Fruit fly (Drosophila melanogaster) whole organism, embryonic: ENCODE measurements around the gene Mpcp2.

Experiments
- Bdp1 ChIP-seq: fragments of 200-800 bp; sonication (Bioruptor generic); optimal IDR thresholded peaks from 3 replicates; lab custom pipeline; 2016; ENCODE audit warnings: missing biosample characterization, missing genetic modification characterization
- Bgb ChIP-seq: fragments of 200-800 bp; sonication (Bioruptor generic); IDR thresholded peaks from 2 replicates; pipeline ENCODE4 v1.3.6; 2022; ENCODE audit warnings: missing biosample characterization, missing genetic modification characterization; ENCODE audit not compliant: partially characterized antibody
- CG10462 ChIP-seq: fragments of 200-800 bp; sonication (Bioruptor generic); optimal IDR thresholded peaks from 2 replicates; lab custom pipeline; 2016; ENCODE audit warnings: missing biosample characterization, missing genetic modification characterization
- CG11085 ChIP-seq: fragments of 200-800 bp; sonication (Bioruptor generic); IDR thresholded peaks from 2 replicates; pipeline ENCODE4 v1.3.6; 2022; ENCODE audit warnings: missing biosample characterization, missing genetic modification characterization
- CG11093 ChIP-seq: fragments of 200-800 bp; sonication (Bioruptor generic); IDR thresholded peaks from 3 replicates; pipeline ENCODE4 v1.3.6; 2022; ENCODE audit warnings: missing biosample characterization, missing genetic modification characterization
- CG12104 ChIP-seq: fragments of 200-800 bp; sonication (Bioruptor generic); optimal IDR thresholded peaks from 3 replicates; lab custom pipeline; 2016; ENCODE audit warnings: missing biosample characterization, missing genetic modification characterization
- CG12659 ChIP-seq: fragments of 200-800 bp; sonication (Bioruptor generic); optimal IDR thresholded peaks from 3 replicates; lab custom pipeline; 2017; ENCODE audit warnings: mild to moderate bottlenecking, missing biosample characterization, missing genetic modification reagents, missing genetic modification characterization
- CG13424 ChIP-seq: fragments of 200-800 bp; sonication (Bioruptor generic); optimal IDR thresholded peaks from 2 replicates; lab custom pipeline; 2019; ENCODE audit warnings: missing biosample characterization, mild to moderate bottlenecking, missing genetic modification characterization, moderate library complexity
- CG15696 ChIP-seq: fragments of 200-800 bp; sonication (Bioruptor generic); optimal IDR thresholded peaks from 2 replicates; lab custom pipeline; 2019; ENCODE audit warnings: missing biosample characterization, mild to moderate bottlenecking, missing genetic modification characterization, moderate library complexity
- CG1647 ChIP-seq: fragments of 200-800 bp; sonication (Bioruptor generic); optimal IDR thresholded peaks from 3 replicates; lab custom pipeline; 2016; ENCODE audit warnings: missing biosample characterization, missing genetic modification characterization
- CG17912 ChIP-seq: fragments of 200-800 bp; sonication (Bioruptor generic); optimal IDR thresholded peaks from 2 replicates; lab custom pipeline; 2018; ENCODE audit warnings: missing biosample characterization, mild to moderate bottlenecking, missing genetic modification characterization
- CG18011 ChIP-seq: fragments of 200-800 bp; sonication (Bioruptor generic); optimal IDR thresholded peaks from 2 replicates; lab custom pipeline; 2017; ENCODE audit warnings: missing biosample characterization, missing genetic modification characterization, mild to moderate bottlenecking, moderate library complexity, missing genotype
- CG30431 ChIP-seq: fragments of 200-800 bp; sonication (Bioruptor generic); optimal IDR thresholded peaks from 2 replicates; lab custom pipeline; 2017; ENCODE audit warnings: missing biosample characterization, missing genetic modification characterization
- CG31441 ChIP-seq: fragments of 200-800 bp; sonication (Bioruptor generic); IDR thresholded peaks from 2 replicates; pipeline ENCODE4 v1.3.6; 2022; ENCODE audit warnings: missing biosample characterization, missing genetic modification characterization
- CG32772 ChIP-seq: fragments of 200-800 bp; sonication (Bioruptor generic); IDR thresholded peaks from 2 replicates; pipeline ENCODE4 v1.3.6; 2022; ENCODE audit warnings: missing biosample characterization, missing genetic modification characterization
- CG3726 ChIP-seq: fragments of 200-800 bp; sonication (Bioruptor generic); IDR thresholded peaks from 3 replicates; pipeline ENCODE4, ENCODE4 v1.3.6; 2022; ENCODE audit warnings: missing biosample characterization, missing genetic modification characterization
- CG3995 ChIP-seq: fragments of 200-800 bp; sonication (Bioruptor generic); optimal IDR thresholded peaks from 3 replicates; lab custom pipeline; 2016; ENCODE audit warnings: missing biosample characterization, missing genetic modification characterization
- CG6791 ChIP-seq: fragments of 200-800 bp; sonication (Bioruptor generic); IDR thresholded peaks from 3 replicates; pipeline ENCODE4 v1.3.6; 2022; ENCODE audit warnings: missing biosample characterization, missing genetic modification characterization; ENCODE audit not compliant: partially characterized antibody
- CG8478 ChIP-seq: fragments of >200 bp; optimal IDR thresholded peaks from 2 replicates; lab custom pipeline; 2018
- CG8944 ChIP-seq: fragments of 200-800 bp; sonication (Bioruptor generic); optimal IDR thresholded peaks from 3 replicates; lab custom pipeline; 2016; ENCODE audit warnings: missing biosample characterization, missing genetic modification characterization
- Camta ChIP-seq: fragments of 200-800 bp; sonication (Bioruptor generic); optimal IDR thresholded peaks from 2 replicates; lab custom pipeline; 2016; ENCODE audit warnings: missing biosample characterization, missing genetic modification characterization
- H2.0 ChIP-seq: fragments of 200-800 bp; sonication (Bioruptor generic); IDR thresholded peaks from 2 replicates; pipeline ENCODE4 v1.3.6; 2022; ENCODE audit warnings: missing biosample characterization, missing genetic modification characterization
- HLHmδ ChIP-seq: fragments of 200-800 bp; sonication (Bioruptor generic); optimal IDR thresholded peaks from 2 replicates; lab custom pipeline; 2018; ENCODE audit warnings: missing biosample characterization, mild to moderate bottlenecking, missing genetic modification characterization, moderate library complexity
- Lim3 ChIP-seq: fragments of 200-800 bp; sonication (Bioruptor generic); IDR thresholded peaks from 2 replicates; pipeline ENCODE4 v1.3.6; 2022; ENCODE audit warnings: missing biosample characterization, missing genetic modification characterization
- Mrtf ChIP-seq: fragments of 200-800 bp; sonication (Bioruptor generic); IDR thresholded peaks from 3 replicates; pipeline ENCODE4 v1.3.6; 2022; ENCODE audit warnings: missing biosample characterization, missing genetic modification characterization
- NC2β ChIP-seq: fragments of 200-800 bp; sonication (Bioruptor generic); optimal IDR thresholded peaks from 2 replicates; lab custom pipeline; 2016; ENCODE audit warnings: missing biosample characterization, missing genetic modification characterization
- Pdp1 ChIP-seq, 2 experiments: fragments of 200-800 bp; sonication (Bioruptor generic); optimal IDR thresholded peaks; 3 replicates each; lab custom pipeline; 2016; ENCODE audit warnings: missing biosample characterization in 2 of 2, missing genetic modification characterization in 2 of 2, mild to moderate bottlenecking in 1 of 2, moderate library complexity in 1 of 2
- Ravus ChIP-seq: fragments of 200-800 bp; sonication (Bioruptor generic); IDR thresholded peaks from 2 replicates; pipeline ENCODE4 v1.3.6; 2022; ENCODE audit warnings: missing biosample characterization, missing genetic modification characterization
- abd-A ChIP-seq: fragments of 200-800 bp; sonication (Bioruptor generic); optimal IDR thresholded peaks from 3 replicates; lab custom pipeline; 2019; ENCODE audit warnings: missing biosample characterization, mild to moderate bottlenecking, missing genetic modification characterization, moderate library complexity
- cato ChIP-seq: fragments of 200-800 bp; sonication (Bioruptor generic); optimal IDR thresholded peaks from 2 replicates; lab custom pipeline; 2016; ENCODE audit warnings: missing biosample characterization, missing genetic modification characterization, borderline replicate concordance
- corto ChIP-seq: fragments of 200-800 bp; sonication (Bioruptor generic); optimal IDR thresholded peaks from 2 replicates; lab custom pipeline; 2016; ENCODE audit warnings: missing biosample characterization, mild to moderate bottlenecking, missing genetic modification characterization, moderate library complexity
- fd3F ChIP-seq: fragments of 200-800 bp; sonication (Bioruptor generic); optimal IDR thresholded peaks from 2 replicates; lab custom pipeline; 2018; ENCODE audit warnings: missing biosample characterization, mild to moderate bottlenecking, missing genetic modification characterization, moderate library complexity
- gem ChIP-seq: fragments of 200-800 bp; sonication (Bioruptor generic); optimal IDR thresholded peaks from 2 replicates; lab custom pipeline; 2019; ENCODE audit warnings: missing biosample characterization, mild to moderate bottlenecking, missing genetic modification characterization, moderate library complexity
- knrl ChIP-seq: fragments of 200-800 bp; sonication (Bioruptor generic); IDR thresholded peaks from 3 replicates; pipeline ENCODE4 v1.3.6; 2022; ENCODE audit warnings: missing biosample characterization, missing genetic modification characterization; ENCODE audit not compliant: partially characterized antibody
- lab ChIP-seq: fragments of 200-800 bp; sonication (Bioruptor generic); optimal IDR thresholded peaks from 3 replicates; lab custom pipeline; 2017; ENCODE audit warnings: missing biosample characterization, missing genetic modification characterization, mild to moderate bottlenecking, moderate library complexity, missing genetic modification reagents
- mirr ChIP-seq: fragments of 200-800 bp; sonication (Bioruptor generic); optimal IDR thresholded peaks from 3 replicates; lab custom pipeline; 2018; ENCODE audit warnings: missing biosample characterization, mild to moderate bottlenecking, missing genetic modification characterization
- mld ChIP-seq: fragments of 200-800 bp; sonication (Bioruptor generic); IDR thresholded peaks from 3 replicates; pipeline ENCODE4 v1.3.6; 2022; ENCODE audit warnings: missing biosample characterization, missing genetic modification characterization; ENCODE audit not compliant: partially characterized antibody
- ranshi ChIP-seq: fragments of 200-800 bp; sonication (Bioruptor generic); IDR thresholded peaks from 2 replicates; pipeline ENCODE4 v1.3.6; 2022; ENCODE audit warnings: missing biosample characterization, missing genetic modification characterization
- repo ChIP-seq: fragments of 200-800 bp; sonication (Bioruptor generic); optimal IDR thresholded peaks from 2 replicates; lab custom pipeline; 2016; ENCODE audit warnings: missing biosample characterization, missing genetic modification characterization
- sens ChIP-seq: fragments of 200-800 bp; sonication (Bioruptor generic); peaks from one replicate; lab custom pipeline; 2016; ENCODE audit warnings: missing biosample characterization, missing genetic modification characterization
- sima ChIP-seq: fragments of 200-800 bp; sonication (Bioruptor generic); optimal IDR thresholded peaks from 2 replicates; lab custom pipeline; 2016; ENCODE audit warnings: missing biosample characterization, missing genetic modification characterization
- sisA ChIP-seq: fragments of 200-800 bp; sonication (Bioruptor generic); IDR thresholded peaks from 2 replicates; pipeline ENCODE4 v1.3.6; 2022; ENCODE audit warnings: missing biosample characterization, missing genetic modification characterization
- tgo ChIP-seq: fragments of 200-800 bp; sonication (Bioruptor generic); IDR thresholded peaks from 3 replicates; pipeline ENCODE4 v1.3.6; 2022; ENCODE audit warnings: missing biosample characterization, missing genetic modification characterization
- tio ChIP-seq: fragments of 200-800 bp; sonication (Bioruptor generic); optimal IDR thresholded peaks from 2 replicates; lab custom pipeline; 2017; ENCODE audit warnings: missing biosample characterization, missing genetic modification characterization, inconsistent platforms
- tna ChIP-seq: fragments of 200-800 bp; sonication (Bioruptor generic); IDR thresholded peaks from 2 replicates; pipeline ENCODE4 v1.3.6; 2022; ENCODE audit warnings: missing biosample characterization, missing genetic modification characterization; ENCODE audit not compliant: partially characterized antibody
- unc-4 ChIP-seq: fragments of 200-800 bp; sonication (Bioruptor generic); IDR thresholded peaks from 2 replicates; pipeline ENCODE4 v1.3.6; 2022; ENCODE audit warnings: missing biosample characterization, missing genetic modification characterization; ENCODE audit not compliant: partially characterized antibody
- vvl ChIP-seq: fragments of 200-800 bp; sonication (Bioruptor generic); IDR thresholded peaks from 2 replicates; pipeline ENCODE4 v1.3.6; 2022; ENCODE audit warnings: missing biosample characterization, missing genetic modification characterization
- zen2 ChIP-seq: fragments of 200-800 bp; sonication (Bioruptor generic); IDR thresholded peaks from 3 replicates; pipeline ENCODE4 v1.3.6; 2022; ENCODE audit warnings: missing biosample characterization, missing genetic modification characterization; ENCODE audit not compliant: partially characterized antibody
- zfh1 ChIP-seq: fragments of 200-800 bp; sonication (Bioruptor generic); IDR thresholded peaks from 3 replicates; pipeline ENCODE4 v1.3.6; 2022; ENCODE audit warnings: missing biosample characterization, missing genetic modification characterization
- zfh2 ChIP-seq: fragments of 200-800 bp; sonication (Bioruptor generic); optimal IDR thresholded peaks from 2 replicates; lab custom pipeline; 2016; ENCODE audit warnings: missing biosample characterization, missing genetic modification characterization

The Mpcp2 gene

DNA sequence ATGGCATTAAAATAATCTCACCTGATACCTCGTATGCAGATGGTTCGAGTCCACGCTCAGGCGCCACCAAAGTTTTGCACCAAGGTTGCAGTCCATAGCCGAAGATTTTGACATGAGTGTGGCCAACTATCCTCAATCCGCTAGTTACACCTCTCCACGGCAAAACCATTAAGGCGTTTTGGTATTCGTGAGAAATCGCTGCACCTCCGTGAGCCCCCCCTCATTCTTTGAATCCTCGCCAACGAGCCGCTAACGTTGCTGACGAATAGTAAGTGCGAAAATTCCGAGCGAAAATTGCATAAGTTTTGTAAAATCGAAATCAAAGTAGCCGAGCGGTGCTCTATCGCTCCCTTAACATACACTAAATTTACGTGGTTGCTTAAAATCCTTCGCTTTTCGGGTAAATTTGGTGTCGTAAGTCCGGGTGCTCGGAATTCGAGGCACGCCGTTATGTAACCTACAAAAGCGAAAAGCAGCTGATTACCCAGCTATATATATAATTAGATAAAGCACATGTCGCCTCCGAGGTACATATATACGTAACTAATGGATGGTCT, at the start of gene Mpcp2 (continued):
- no peak for TF ChIP-seq mld (GFP tag; lab: Robert Waterston, UW)
- TF ChIP-seq tio (GFP tag; lab: Kevin White, UChicago) = no peak
- peak; percentile 72 for TF ChIP-seq lab
- peak; percentile 22; the same call in 1 of the 2 replicates for TF ChIP-seq ranshi (GFP tag; lab: Robert Waterston, UW)
- TF ChIP-seq CG31441 (GFP tag; lab: Robert Waterston, UW) = peak; percentile 24; the same call in 1 of the 2 replicates
- TF ChIP-seq cato (GFP tag; lab: Kevin White, UChicago) = no peak
- TF ChIP-seq zfh1 = 0 out of 3 replicates have a peak, but pooled peaks have one; percentile 35
- no peak for TF ChIP-seq CG11085 (GFP tag; lab: Robert Waterston, UW)
- TF ChIP-seq repo (GFP tag; lab: Kevin White, UChicago) = no peak
- TF ChIP-seq unc-4 (GFP tag; lab: Robert Waterston, UW) = peak; percentile 46
- TF ChIP-seq CG18011 (GFP tag; lab: Kevin White, UChicago) = peak; percentile 34
- peak; percentile 62 for TF ChIP-seq Bdp1
- TF ChIP-seq Bgb = peak; percentile 72
- TF ChIP-seq tgo = no peak
- TF ChIP-seq sisA (GFP tag; lab: Robert Waterston, UW) = no peak
- no peak for TF ChIP-seq Lim3
- TF ChIP-seq zen2 (GFP tag; lab: Robert Waterston, UW) = no peak
- TF ChIP-seq NC2β (GFP tag; lab: Kevin White, UChicago) = peak; percentile 15
- TF ChIP-seq CG15696 = no peak
- no peak for TF ChIP-seq corto
- peak; percentile 61 for TF ChIP-seq HLHmδ (GFP tag; lab: Kevin White, UChicago)
- TF ChIP-seq Pdp1 (GFP tag; optimal IDR thresholded peaks at IDR 0.05; lab: Kevin White, UChicago) = peak in 1 of 2 experiments; percentile 100
- TF ChIP-seq CG12659 = peak; percentile 85
- no peak for TF ChIP-seq CG32772
- TF ChIP-seq CG1647 = no peak
- no peak for TF ChIP-seq fd3F (GFP tag; lab: Kevin White, UChicago)
- TF ChIP-seq CG11093 (GFP tag; lab: Robert Waterston, UW) = no peak
- TF ChIP-seq knrl = peak; percentile 54; the same call in 1 of the 3 replicates
- TF ChIP-seq gem (tag; lab: Kevin White, UChicago) = peak; percentile 14
- peak; percentile 69 for TF ChIP-seq CG17912 (GFP tag; lab: Kevin White, UChicago)
- no peak for TF ChIP-seq Mrtf (GFP tag; lab: Robert Waterston, UW)
- no peak for TF ChIP-seq abd-A
- TF ChIP-seq CG13424 (tag; lab: Kevin White, UChicago) = peak; percentile 49
- peak; percentile 1 for TF ChIP-seq Camta (GFP tag; lab: Kevin White, UChicago)
- TF ChIP-seq CG12104 = no peak
- TF ChIP-seq CG30431 (GFP tag; lab: Kevin White, UChicago) = no peak
- TF ChIP-seq CG8944 (GFP tag; lab: Kevin White, UChicago) = no peak
- TF ChIP-seq zfh2 (GFP tag; lab: Kevin White, UChicago) = peak; percentile 19
- no peak for TF ChIP-seq CG3995 (GFP tag; lab: Kevin White, UChicago)
- TF ChIP-seq Ravus = no peak
- peak; percentile 53; the same call in 1 of the 3 replicates for TF ChIP-seq CG6791 (GFP tag; lab: Robert Waterston, UW)
- no peak for TF ChIP-seq CG3726 (GFP tag; lab: Robert Waterston, UW)
- peak; percentile 14 for TF ChIP-seq mirr (GFP tag; lab: Kevin White, UChicago)
- TF ChIP-seq vvl (GFP tag; lab: Robert Waterston, UW) = peak; percentile 60
- TF ChIP-seq sima (GFP tag; lab: Kevin White, UChicago) = no peak
- TF ChIP-seq CG10462 (GFP tag; lab: Kevin White, UChicago) = no peak
- TF ChIP-seq H2.0 (GFP tag; lab: Robert Waterston, UW) = no peak
- TF ChIP-seq tna (GFP tag; lab: Robert Waterston, UW) = peak; percentile 40; the same call in 1 of the 2 replicates
- TF ChIP-seq CG8478 = no peak
- TF ChIP-seq sens (GFP tag; lab: Kevin White, UChicago) = peak; percentile 77
